Fruit fly (Drosophila melanogaster) whole organism: ENCODE measurements around the gene CG43094.

ENCODE experiments used
- CG8478 ChIP-seq: fragments of >200 bp; optimal IDR thresholded peaks from 2 replicates; lab custom pipeline; 2018; ENCODE audit warnings: inconsistent platforms
- Dll ChIP-seq: fragments of >200 bp; optimal IDR thresholded peaks from 2 replicates; lab custom pipeline; 2017
- EcR ChIP-seq, 2 experiments: fragments of >200 bp; optimal IDR thresholded peaks; 2 replicates each; lab custom pipeline; 2017; ENCODE audit warnings: missing biosample characterization in 2 of 2, missing genetic modification characterization in 2 of 2, missing genetic modification reagents in 2 of 2
- pan ChIP-seq: fragments of >200 bp; optimal IDR thresholded peaks from 2 replicates; lab custom pipeline; 2017
- usp ChIP-seq: fragments of >200 bp; optimal IDR thresholded peaks from 2 replicates; lab custom pipeline; 2017; ENCODE audit warnings: missing biosample characterization, missing genetic modification characterization, mixed read lengths

DNA sequence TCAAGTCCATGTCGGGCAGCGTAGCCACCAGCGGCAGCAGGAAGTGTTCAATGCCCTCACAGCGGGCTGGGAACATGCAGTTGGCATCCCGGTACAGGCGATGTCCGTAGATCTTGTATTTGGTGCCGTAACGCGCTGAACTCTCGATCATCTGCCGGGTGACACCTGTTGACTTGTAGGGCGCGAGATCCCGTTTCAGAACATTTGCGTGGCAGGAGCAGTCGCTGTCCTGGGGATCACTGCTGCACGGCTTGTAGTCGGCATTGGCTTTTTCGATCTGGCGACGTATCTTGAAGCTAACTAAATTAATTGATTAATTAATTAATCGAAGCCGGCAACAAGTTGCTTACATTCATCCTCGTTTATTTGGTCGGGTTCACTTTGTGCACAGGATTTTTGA is 20.7 kb downstream of the CG43094 start:
- TF ChIP-seq EcR (GFP tag; optimal IDR thresholded peaks at IDR 0.05; lab: Kevin White, UChicago) (no peak), usp (GFP tag; lab: Kevin White, UChicago) (no peak), pan (lab: Kevin White, UChicago) (no peak), CG8478 (no peak), Dll (lab: Kevin White, UChicago) (no peak)
